Fruit fly (Drosophila melanogaster) whole organism, wandering third instar larva: ENCODE results near the gene CG32199.

Source experiments
- Abd-B ChIP-seq: fragments of >200 bp; optimal IDR thresholded peaks from 2 replicates; lab custom pipeline; 2017; ENCODE audit warnings: missing biosample characterization, missing genetic modification characterization
- Dfd ChIP-seq: fragments of >200 bp; optimal IDR thresholded peaks from 2 replicates; lab custom pipeline; 2017; ENCODE audit warnings: missing biosample characterization, missing genetic modification characterization
- Hr83 ChIP-seq: fragments of 200-300 bp; sonication (Bioruptor generic); optimal IDR thresholded peaks from 2 replicates; lab custom pipeline; 2016; ENCODE audit warnings: missing biosample characterization, mild to moderate bottlenecking, missing genetic modification characterization, moderate library complexity; ENCODE audit not compliant: poor library complexity, severe bottlenecking
- Jra ChIP-seq: sonication (Bioruptor generic); optimal IDR thresholded peaks from 2 replicates; lab custom pipeline; 2016; ENCODE audit warnings: missing biosample characterization, missing genetic modification characterization
- OdsH ChIP-seq: fragments of 200-800 bp; sonication (Bioruptor generic); optimal IDR thresholded peaks from 2 replicates; lab custom pipeline; 2016; ENCODE audit warnings: missing biosample characterization, mild to moderate bottlenecking, missing genetic modification characterization
- br ChIP-seq: fragments of 200-800 bp; sonication (Bioruptor generic); optimal IDR thresholded peaks from 2 replicates; lab custom pipeline; 2016; ENCODE audit warnings: missing biosample characterization, missing genetic modification characterization
- foxo ChIP-seq, 2 experiments: fragments of 200-800 bp; sonication (Bioruptor generic); optimal IDR thresholded peaks; 2 replicates in 1 of 2; 3 replicates in 1 of 2; lab custom pipeline; 2016 to 2017; ENCODE audit warnings: missing biosample characterization in 2 of 2, missing genetic modification characterization in 2 of 2
- fru ChIP-seq: fragments of 200-800 bp; sonication (Bioruptor generic); optimal IDR thresholded peaks from 3 replicates; lab custom pipeline; 2016; ENCODE audit warnings: missing biosample characterization, mild to moderate bottlenecking, missing genetic modification characterization
- h ChIP-seq: fragments of 200-800 bp; sonication (Bioruptor generic); optimal IDR thresholded peaks from 3 replicates; lab custom pipeline; 2016; ENCODE audit warnings: missing biosample characterization, mild to moderate bottlenecking, missing genetic modification characterization
- psq ChIP-seq: fragments of 200-800 bp; sonication (Bioruptor generic); optimal IDR thresholded peaks from 3 replicates; lab custom pipeline; 2017; ENCODE audit warnings: missing biosample characterization, mild to moderate bottlenecking, missing genetic modification characterization, moderate library complexity
- tai ChIP-seq: sonication (Bioruptor generic); optimal IDR thresholded peaks from 2 replicates; lab custom pipeline; 2016; ENCODE audit warnings: missing biosample characterization, missing genetic modification characterization
- usp ChIP-seq: fragments of >200 bp; optimal IDR thresholded peaks from 2 replicates; lab custom pipeline; 2017; ENCODE audit warnings: missing biosample characterization, missing genetic modification characterization

- TF ChIP-seq OdsH (GFP tag; lab: Kevin White, UChicago) = no peak
- no peak for TF ChIP-seq h
- no peak for TF ChIP-seq fru (GFP tag; lab: Kevin White, UChicago)
- no peak for TF ChIP-seq Dfd
- no peak for TF ChIP-seq Jra
- no peak for TF ChIP-seq Abd-B (GFP tag; lab: Kevin White, UChicago)
- TF ChIP-seq Hr83 (GFP tag; lab: Kevin White, UChicago) = no peak
- no peak for TF ChIP-seq usp
- no peak for TF ChIP-seq psq (GFP tag; lab: Kevin White, UChicago)
- TF ChIP-seq br (GFP tag; lab: Kevin White, UChicago) = no peak
- no peak for TF ChIP-seq foxo (GFP tag; optimal IDR thresholded peaks at IDR 0.05; lab: Kevin White, UChicago)
- no peak for TF ChIP-seq tai
These were observed 16.2 kb downstream of the CG32199 start for dm6 chr3L:18627657-18628455.
